Worm (Caenorhabditis elegans): Measurements from ENCODE around the gene C34F11.2.

The C34F11.2 gene

ce11 chrII:5235758-5236157, 23.7 kb downstream of the C34F11.2 start, which contains the start of gene pho-1:
Gene pho-1, minus strand, starts transcription at chrII:5235846.
- TF ChIP-seq F57A8.1 (GFP tag; optimal IDR thresholded peaks at IDR 0.05) (no peak), nhr-80 (tag; optimal IDR thresholded peaks at IDR 0.05) (peak; percentile 66), B0261.1 (tag; optimal IDR thresholded peaks at IDR 0.05) (no peak), ZK185.1 (tag; optimal IDR thresholded peaks at IDR 0.05; ENCODE audit: poor library complexity, severe bottlenecking) (no peak)

ce11 chrII:5237699-5238098, 25.6 kb downstream of the C34F11.2 start:
- no peak for TF ChIP-seq mes-4 (tag; optimal IDR thresholded peaks at IDR 0.05)
- no peak for TF ChIP-seq efl-1 (GFP tag; optimal IDR thresholded peaks at IDR 0.05)
- TF ChIP-seq hmg-1.2 (GFP tag; IDR thresholded peaks at IDR 0.05): peak; percentile 59
- TF ChIP-seq lin-40 (tag; optimal IDR thresholded peaks at IDR 0.05): no peak
- TF ChIP-seq aptf-3 (GFP tag; IDR thresholded peaks at IDR 0.05): no peak
- peak; percentile 31 for TF ChIP-seq lsl-1 (GFP tag; optimal IDR thresholded peaks at IDR 0.05)
- no peak for TF ChIP-seq chd-7 (tag; optimal IDR thresholded peaks at IDR 0.05)
- TF ChIP-seq atf-7 (tag; optimal IDR thresholded peaks at IDR 0.05): no peak
- no peak for TF ChIP-seq tlf-1 (GFP tag; optimal IDR thresholded peaks at IDR 0.05)
- peak; percentile 93 for TF ChIP-seq tbp1 (GFP tag; optimal IDR thresholded peaks at IDR 0.05)
- TF ChIP-seq ceh-100 (GFP tag; IDR thresholded peaks at IDR 0.05): peak; percentile 29; the same call in 1 of the 2 replicates
- no peak for TF ChIP-seq hsf-1 (GFP tag; IDR thresholded peaks at IDR 0.05)
- TF ChIP-seq mel-28 (tag; optimal IDR thresholded peaks at IDR 0.05; ENCODE audit: borderline replicate concordance): no peak
- no peak for TF ChIP-seq gei-17 (GFP tag; optimal IDR thresholded peaks at IDR 0.05)
- TF ChIP-seq nhr-120 (GFP tag; IDR thresholded peaks at IDR 0.05): no peak
- TF ChIP-seq hlh-26 (GFP tag; conservative IDR thresholded peaks at IDR 0.05): no peak
- TF ChIP-seq dpff-1 (tag; optimal IDR thresholded peaks at IDR 0.05): no peak
- no peak for TF ChIP-seq ztf-26 (tag; optimal IDR thresholded peaks at IDR 0.05)
- TF ChIP-seq F37B4.10 (GFP tag; IDR thresholded peaks at IDR 0.05): no peak
- TF ChIP-seq mcd-1 (GFP tag; IDR thresholded peaks at IDR 0.05): no peak
- no peak for TF ChIP-seq cebp-1 (GFP tag; IDR thresholded peaks at IDR 0.05)
- no peak for TF ChIP-seq cebp-1 (tag; optimal IDR thresholded peaks at IDR 0.05)
- 0 out of 2 replicates have a peak, but pooled peaks have one; percentile 28 for TF ChIP-seq Y79H2A.3 (GFP tag; conservative IDR thresholded peaks at IDR 0.05)
- TF ChIP-seq rcor-1 (GFP tag; IDR thresholded peaks at IDR 0.05): no peak
- peak; percentile 4 for TF ChIP-seq ztf-18 (tag; optimal IDR thresholded peaks at IDR 0.05)
- no peak for TF ChIP-seq zim-3 (tag; optimal IDR thresholded peaks at IDR 0.05)
- TF ChIP-seq attf-3 (GFP tag; conservative IDR thresholded peaks at IDR 0.05): no peak
- no peak for TF ChIP-seq ceh-79 (tag; optimal IDR thresholded peaks at IDR 0.05)
- no peak for TF ChIP-seq snpc-1.1 (tag; optimal IDR thresholded peaks at IDR 0.05; ENCODE audit: insufficient read depth)
- no peak for TF ChIP-seq F22D6.2 (tag; optimal IDR thresholded peaks at IDR 0.05)
- TF ChIP-seq ccch-3 (GFP tag; optimal IDR thresholded peaks at IDR 0.05): no peak
- no peak for TF ChIP-seq F49E8.2 (tag; optimal IDR thresholded peaks at IDR 0.05; ENCODE audit: insufficient read depth)
- TF ChIP-seq B0336.3 (GFP tag; IDR thresholded peaks at IDR 0.05): no peak
- peak; percentile 70 for TF ChIP-seq him-1 (tag; optimal IDR thresholded peaks at IDR 0.05)
- no peak for TF ChIP-seq Y95B8A.8 (GFP tag; IDR thresholded peaks at IDR 0.05)
- TF ChIP-seq nhr-80 (tag; optimal IDR thresholded peaks at IDR 0.05): peak; percentile 18
- no peak for TF ChIP-seq F10E7.11 (tag; optimal IDR thresholded peaks at IDR 0.05)
- TF ChIP-seq madf-8 (GFP tag; conservative IDR thresholded peaks at IDR 0.05): no peak
- TF ChIP-seq cebp-2 (GFP tag; IDR thresholded peaks at IDR 0.05): no peak
- peak; percentile 4 for TF ChIP-seq snpc-3.4 (tag; optimal IDR thresholded peaks at IDR 0.05)
- TF ChIP-seq B0019.2 (GFP tag; conservative IDR thresholded peaks at IDR 0.05): no peak
- TF ChIP-seq egl-44 (GFP tag; IDR thresholded peaks at IDR 0.05): no peak
- no peak for TF ChIP-seq sptf-2 (GFP tag; optimal IDR thresholded peaks at IDR 0.05)
- no peak for TF ChIP-seq let-526 (GFP tag; IDR thresholded peaks at IDR 0.05)
- peak; percentile 33 for TF ChIP-seq die-1 (tag; optimal IDR thresholded peaks at IDR 0.05)
